Worm (Caenorhabditis elegans) whole organism, L3 larva: ENCODE data around the gene Y40B10A.5.

ENCODE experiments used
- ama-1 ChIP-seq: fragments of 150-350 bp; optimal IDR thresholded peaks from 2 replicates; lab custom pipeline; 2018
- unc-62 ChIP-seq: fragments of 150-350 bp; sonication (generic microtip); optimal IDR thresholded peaks from 4 replicates; lab custom pipeline; 2014; ENCODE audit warnings: missing biosample characterization, missing genetic modification reagents, missing genetic modification characterization

ce11 chrV:2068728-2069443, 23.0 kb upstream of the Y40B10A.5 start:
- TF ChIP-seq unc-62 (no peak), ama-1 (lab: Kevin White, UChicago) (peak; percentile 21)
